Fruit fly (Drosophila melanogaster) whole organism, pupa: ENCODE results near the gene Jhbp6.

Experiments
- CG15710 ChIP-seq: fragments of 200-800 bp; sonication (Bioruptor generic); optimal IDR thresholded peaks from 2 replicates; lab custom pipeline; 2018; ENCODE audit warnings: missing biosample characterization, mild to moderate bottlenecking, missing genetic modification characterization, moderate library complexity
- CG34367 ChIP-seq: fragments of 200-800 bp; sonication (Bioruptor generic); optimal IDR thresholded peaks from 2 replicates; lab custom pipeline; 2018; ENCODE audit warnings: missing biosample characterization, mild to moderate bottlenecking, missing genetic modification characterization
- CG4496 ChIP-seq: fragments of 200-800 bp; sonication (Bioruptor generic); IDR thresholded peaks from 3 replicates; pipeline ENCODE4 v1.3.6; 2022; ENCODE audit warnings: missing biosample characterization, missing genetic modification characterization
- CG8301 ChIP-seq: fragments of 200-800 bp; sonication (Bioruptor generic); optimal IDR thresholded peaks from 2 replicates; lab custom pipeline; 2018; ENCODE audit warnings: missing biosample characterization, mild to moderate bottlenecking, missing genetic modification characterization
- Snoo ChIP-seq: fragments of 200-800 bp; sonication (Bioruptor generic); optimal IDR thresholded peaks from 3 replicates; lab custom pipeline; 2017; ENCODE audit warnings: missing biosample characterization, mild to moderate bottlenecking, missing genetic modification characterization, inconsistent platforms
- gl ChIP-seq: fragments of 200-800 bp; sonication (Bioruptor generic); optimal IDR thresholded peaks from 2 replicates; lab custom pipeline; 2018; ENCODE audit warnings: missing biosample characterization, mild to moderate bottlenecking, missing genetic modification characterization
- rn ChIP-seq: fragments of 200-800 bp; sonication (Bioruptor generic); IDR thresholded peaks from 2 replicates; pipeline ENCODE4 v1.3.6; 2022; ENCODE audit warnings: missing biosample characterization, missing genetic modification characterization

DNA sequence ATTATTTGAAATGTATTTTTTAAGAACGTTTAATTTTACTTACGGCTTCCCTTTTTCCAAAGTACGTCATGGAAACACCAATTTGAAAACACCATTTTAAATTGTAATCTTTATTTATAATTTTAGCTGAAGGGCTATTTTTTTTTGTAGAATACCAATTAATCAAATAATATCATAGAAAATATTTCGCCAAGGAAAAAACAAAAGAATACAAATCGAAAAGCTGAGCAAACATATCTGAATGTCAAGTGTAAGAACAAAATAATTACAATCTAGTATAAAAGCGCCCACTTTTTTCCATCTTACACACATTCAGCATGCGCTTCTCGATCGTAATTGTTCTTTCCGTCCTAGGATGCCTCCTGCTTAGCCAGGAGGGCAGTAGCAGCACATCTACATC lies 25.9 kb downstream of the Jhbp6 start, which contains the start of gene CG14452:
- no peak for TF ChIP-seq rn (GFP tag; lab: Robert Waterston, UW)
- TF ChIP-seq gl = no peak
- no peak for TF ChIP-seq CG4496 (GFP tag; lab: Robert Waterston, UW)
- no peak for TF ChIP-seq CG34367
- TF ChIP-seq CG8301 = no peak
- no peak for TF ChIP-seq CG15710 (tag; lab: Kevin White, UChicago)
- TF ChIP-seq Snoo (tag; lab: Kevin White, UChicago) = no peak
